Fruit fly (Drosophila melanogaster): Measurements from ENCODE around the gene Gr64e.

Gr64e gene

DNA sequence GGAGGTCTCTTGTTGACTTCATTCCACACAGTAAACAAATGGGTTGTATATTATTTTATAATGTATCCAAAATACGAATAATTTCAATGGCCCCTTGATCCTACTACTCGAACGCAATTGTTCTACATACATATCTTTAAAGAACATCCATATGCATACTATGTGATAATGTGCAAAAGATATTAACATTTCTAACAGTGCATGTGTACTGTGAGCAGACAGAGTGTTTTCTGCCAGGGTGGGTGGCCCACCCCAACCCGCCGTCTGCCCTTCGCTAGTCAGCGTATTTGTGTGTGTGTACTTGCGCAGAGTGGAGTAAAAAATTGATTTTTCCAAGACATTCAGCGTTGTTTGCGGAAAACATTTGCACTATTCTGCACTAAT, 39.0 kb downstream of the Gr64e start (continued):
- TF ChIP-seq scrt (GFP tag; optimal IDR thresholded peaks at IDR 0.05), result no peak
- TF ChIP-seq crol (GFP tag; IDR thresholded peaks at IDR 0.05), result peak; percentile 68
- no peak for TF ChIP-seq sna (GFP tag; IDR thresholded peaks at IDR 0.05; ENCODE audit: partially characterized antibody)
- TF ChIP-seq CG6813 (GFP tag; optimal IDR thresholded peaks at IDR 0.05), result peak; percentile 61
- peak; percentile 81 for TF ChIP-seq ttk (GFP tag; IDR thresholded peaks at IDR 0.05)
- TF ChIP-seq br (optimal IDR thresholded peaks at IDR 0.05), result no peak
- peak; percentile 17 for TF ChIP-seq fd3F (GFP tag; optimal IDR thresholded peaks at IDR 0.05)
- peak; percentile 78 for TF ChIP-seq Gug (GFP tag; IDR thresholded peaks at IDR 0.05)
- no peak for TF ChIP-seq CG15601 (tag; optimal IDR thresholded peaks at IDR 0.05)
- no peak for TF ChIP-seq Sox100B (GFP tag; optimal IDR thresholded peaks at IDR 0.05)
- peak; percentile 42 for TF ChIP-seq HLH54F (GFP tag; optimal IDR thresholded peaks at IDR 0.05)
- no peak for TF ChIP-seq repo (GFP tag; optimal IDR thresholded peaks at IDR 0.05)
- no peak for TF ChIP-seq fu2 (GFP tag; optimal IDR thresholded peaks at IDR 0.05)
- TF ChIP-seq CG7271 (tag; optimal IDR thresholded peaks at IDR 0.05), result no peak
- TF ChIP-seq ken (GFP tag; IDR thresholded peaks at IDR 0.05), result peak; percentile 70; the same call in 2 of the 3 replicates
- no peak for TF ChIP-seq pros (GFP tag; optimal IDR thresholded peaks at IDR 0.05)
- TF ChIP-seq CG15514 (GFP tag; optimal IDR thresholded peaks at IDR 0.05), result peak; percentile 50
- TF ChIP-seq CG11085 (GFP tag; IDR thresholded peaks at IDR 0.05), result no peak
- TF ChIP-seq MBD-R2 (GFP tag; IDR thresholded peaks at IDR 0.05), result peak; percentile 34
- TF ChIP-seq trh (GFP tag; optimal IDR thresholded peaks at IDR 0.05), result no peak
- peak; percentile 59 for TF ChIP-seq CG2712 (tag; optimal IDR thresholded peaks at IDR 0.05)
- TF ChIP-seq CG3163 (GFP tag; optimal IDR thresholded peaks at IDR 0.05), result no peak
- TF ChIP-seq CG2129 (GFP tag; IDR thresholded peaks at IDR 0.05; ENCODE audit: partially characterized antibody), result no peak
- TF ChIP-seq CG17568 (GFP tag; optimal IDR thresholded peaks at IDR 0.05), result peak; percentile 4
- peak; percentile 38; the same call in 1 of the 2 replicates for TF ChIP-seq klu (GFP tag; IDR thresholded peaks at IDR 0.05)
- no peak for TF ChIP-seq CG4328 (GFP tag; optimal IDR thresholded peaks at IDR 0.05)
- TF ChIP-seq prd (optimal IDR thresholded peaks at IDR 0.05), result no peak
- peak; percentile 66 for TF ChIP-seq prd (GFP tag; IDR thresholded peaks at IDR 0.05)
- TF ChIP-seq CG10462 (GFP tag; optimal IDR thresholded peaks at IDR 0.05), result no peak
- peak; percentile 38; the same call in 1 of the 2 replicates for TF ChIP-seq CG31441 (GFP tag; IDR thresholded peaks at IDR 0.05)
- TF ChIP-seq CG32772 (GFP tag; IDR thresholded peaks at IDR 0.05), result peak; percentile 69
- no peak for TF ChIP-seq CG8359 (GFP tag; optimal IDR thresholded peaks at IDR 0.05; ENCODE audit: borderline replicate concordance)
- peak; percentile 40 for TF ChIP-seq CG32767 (GFP tag; IDR thresholded peaks at IDR 0.05)
- no peak for TF ChIP-seq Opbp (GFP tag; IDR thresholded peaks at IDR 0.05; ENCODE audit: partially characterized antibody)
- TF ChIP-seq CG9437 (GFP tag; optimal IDR thresholded peaks at IDR 0.05), result peak; percentile 8
- peak; percentile 57 for TF ChIP-seq tap (tag; optimal IDR thresholded peaks at IDR 0.05)
- no peak for TF ChIP-seq nerfin-2 (GFP tag; IDR thresholded peaks at IDR 0.05; ENCODE audit: partially characterized antibody)
- TF ChIP-seq cas (GFP tag; IDR thresholded peaks at IDR 0.05), result no peak
- TF ChIP-seq danr (GFP tag; IDR thresholded peaks at IDR 0.05), result peak; percentile 47; the same call in 1 of the 2 replicates
- peak; percentile 14 for TF ChIP-seq CG7987 (GFP tag; optimal IDR thresholded peaks at IDR 0.05)
- no peak for TF ChIP-seq exex (tag; optimal IDR thresholded peaks at IDR 0.05)
- TF ChIP-seq Fer1 (GFP tag; optimal IDR thresholded peaks at IDR 0.05), result peak; percentile 51
- no peak for TF ChIP-seq Bgb (GFP tag; IDR thresholded peaks at IDR 0.05; ENCODE audit: partially characterized antibody)
- peak; percentile 63; the same call in 1 of the 2 replicates for TF ChIP-seq sens-2 (GFP tag; IDR thresholded peaks at IDR 0.05)
- no peak for TF ChIP-seq Mes4 (GFP tag; optimal IDR thresholded peaks at IDR 0.05)
- peak; percentile 78 for TF ChIP-seq ase (GFP tag; IDR thresholded peaks at IDR 0.05)
- TF ChIP-seq Aef1 (GFP tag; IDR thresholded peaks at IDR 0.05), result peak; percentile 69
- TF ChIP-seq B-H2 (GFP tag; optimal IDR thresholded peaks at IDR 0.05), result no peak
- TF ChIP-seq toy (GFP tag; IDR thresholded peaks at IDR 0.05), result peak; percentile 43; the same call in 1 of the 2 replicates
- TF ChIP-seq trem (tag; optimal IDR thresholded peaks at IDR 0.05), result peak; percentile 22
- TF ChIP-seq H2.0 (GFP tag; IDR thresholded peaks at IDR 0.05), result peak; percentile 76
- TF ChIP-seq CG11560 (tag; IDR thresholded peaks at IDR 0.05), result no peak

Measured in whole organism, embryonic.